Fruit fly (Drosophila melanogaster): ENCODE measurements around the gene CG42540.

- TF ChIP-seq usp (GFP tag; optimal IDR thresholded peaks at IDR 0.05) = no peak
- TF ChIP-seq EcR (GFP tag; optimal IDR thresholded peaks at IDR 0.05) = no peak
- TF ChIP-seq Dll (optimal IDR thresholded peaks at IDR 0.05) = no peak
Observed at dm6 chr3L:4626434-4626833, 70.5 kb downstream of the CG42540 start, which contains the start of gene HDAC1.

Measured in whole organism.